Worm (Caenorhabditis elegans) whole organism, L1 larva: ENCODE data around the gene Y113G7B.28.

Source experiments
- C04F5.9 ChIP-seq: sonication (generic microtip); optimal IDR thresholded peaks from 2 replicates; lab custom pipeline; 2016; ENCODE audit warnings: missing genetic modification characterization, missing compliant biosample characterization
- alr-1 ChIP-seq: fragments of 200-800 bp; sonication (Bioruptor generic); optimal IDR thresholded peaks from 2 replicates; lab custom pipeline; 2018; ENCODE audit warnings: borderline replicate concordance, mild to moderate bottlenecking, missing genetic modification characterization, missing compliant biosample characterization
- aly-2 ChIP-seq: fragments of 150-350 bp; optimal IDR thresholded peaks from 2 replicates; lab custom pipeline; 2014; ENCODE audit warnings: missing biosample characterization, missing genetic modification characterization
- ceh-63 ChIP-seq: fragments of 200-800 bp; sonication (Bioruptor generic); optimal IDR thresholded peaks from 2 replicates; lab custom pipeline; 2018; ENCODE audit warnings: mild to moderate bottlenecking, missing genetic modification characterization, missing compliant biosample characterization
- ceh-8 ChIP-seq: fragments of 200-800 bp; sonication (Bioruptor generic); optimal IDR thresholded peaks from 2 replicates; lab custom pipeline; 2018; ENCODE audit warnings: mild to moderate bottlenecking, missing genetic modification characterization, moderate library complexity, missing compliant biosample characterization
- ceh-82 ChIP-seq, 3 experiments: fragments of 150-350 bp in 1 of 3; sonication (generic microtip) in 2 of 3; optimal IDR thresholded peaks; 2 replicates each; lab custom pipeline; 2014 to 2017; ENCODE audit warnings: missing biosample characterization in 3 of 3, missing genetic modification characterization in 3 of 3
- ceh-90 ChIP-seq: sonication (generic microtip); optimal IDR thresholded peaks from 2 replicates; lab custom pipeline; 2016; ENCODE audit warnings: missing genetic modification characterization, missing compliant biosample characterization
- dpl-1 ChIP-seq, 3 experiments: fragments of 150-350 bp in 2 of 3; sonication (generic microtip) in 1 of 3; optimal IDR thresholded peaks; 2 replicates each; lab custom pipeline; 2014 to 2017; ENCODE audit warnings: missing biosample characterization in 3 of 3, missing genetic modification characterization in 3 of 3, missing genetic modification reagents in 3 of 3
- efl-1 ChIP-seq, 4 experiments: fragments of 150-350 bp; optimal IDR thresholded peaks in 3 of 4; peaks in 1 of 4; 1 replicate in 1 of 4; 2 replicates in 3 of 4; lab custom pipeline; 2014; ENCODE audit warnings: missing biosample characterization in 2 of 4, missing genetic modification characterization in 2 of 4, missing genetic modification reagents in 2 of 4
- egl-27 ChIP-seq, 2 experiments: fragments of 150-350 bp in 1 of 2; sonication (generic microtip); optimal IDR thresholded peaks; 3 replicates each; lab custom pipeline; 2017 to 2018; ENCODE audit warnings: missing biosample characterization in 2 of 2, missing genetic modification characterization in 2 of 2, missing genetic modification reagents in 2 of 2
- elt-2 ChIP-seq: sonication (generic microtip); optimal IDR thresholded peaks from 2 replicates; lab custom pipeline; 2016; ENCODE audit warnings: missing genetic modification characterization, mild to moderate bottlenecking, inconsistent platforms, missing compliant biosample characterization, missing genetic modification reagents
- ets-5 ChIP-seq: fragments of 200-800 bp; sonication (Bioruptor generic); IDR thresholded peaks from 2 replicates; pipeline ENCODE4 v1.3.6; 2022; ENCODE audit warnings: missing genetic modification characterization, missing compliant biosample characterization
- hlh-17 ChIP-seq: fragments of 200-800 bp; sonication (Bioruptor generic); optimal IDR thresholded peaks from 2 replicates; lab custom pipeline; 2018; ENCODE audit warnings: missing genetic modification characterization, mild to moderate bottlenecking, missing compliant biosample characterization, moderate library complexity, borderline replicate concordance
- hlh-4 ChIP-seq: sonication (generic microtip); optimal IDR thresholded peaks from 2 replicates; lab custom pipeline; 2016; ENCODE audit warnings: mild to moderate bottlenecking, missing genetic modification characterization, missing compliant biosample characterization
- jun-1 ChIP-seq: fragments of 150-350 bp; optimal IDR thresholded peaks from 2 replicates; lab custom pipeline; 2014; ENCODE audit warnings: missing biosample characterization, missing genetic modification reagents, missing genetic modification characterization
- lin-13 ChIP-seq: fragments of 150-350 bp; optimal IDR thresholded peaks from 2 replicates; lab custom pipeline; 2014; ENCODE audit warnings: missing biosample characterization, missing genetic modification reagents, missing genetic modification characterization
- lin-14 ChIP-seq: fragments of 200-800 bp; sonication (Bioruptor generic); optimal IDR thresholded peaks from 2 replicates; lab custom pipeline; 2018; ENCODE audit warnings: mild to moderate bottlenecking, missing genetic modification characterization, moderate library complexity, missing compliant biosample characterization
- lin-35 ChIP-seq, 2 experiments: fragments of 150-350 bp; optimal IDR thresholded peaks; 2 replicates each; lab custom pipeline; 2014; ENCODE audit warnings: missing biosample characterization in 2 of 2, missing genetic modification characterization in 2 of 2, missing genetic modification reagents in 2 of 2
- mep-1 ChIP-seq: fragments of 150-350 bp; optimal IDR thresholded peaks from 2 replicates; lab custom pipeline; 2014; ENCODE audit warnings: missing biosample characterization, missing genetic modification characterization
- nhr-11 ChIP-seq: fragments of 150-350 bp; optimal IDR thresholded peaks from 2 replicates; lab custom pipeline; 2014; ENCODE audit warnings: missing biosample characterization, missing genetic modification characterization
- nhr-19 ChIP-seq: fragments of 200-800 bp; sonication (Bioruptor generic); conservative IDR thresholded peaks from 2 replicates; pipeline ENCODE4 v1.3.6; 2022; ENCODE audit warnings: missing genetic modification characterization, missing compliant biosample characterization
- nhr-237 ChIP-seq: fragments of 150-350 bp; optimal IDR thresholded peaks from 2 replicates; lab custom pipeline; 2014; ENCODE audit warnings: missing biosample characterization, missing genetic modification characterization
- nhr-77 ChIP-seq: fragments of 150-350 bp; optimal IDR thresholded peaks from 2 replicates; lab custom pipeline; 2014; ENCODE audit warnings: missing biosample characterization, missing genetic modification characterization
- nhr-84 ChIP-seq: sonication (generic microtip); optimal IDR thresholded peaks from 2 replicates; lab custom pipeline; 2017; ENCODE audit warnings: missing biosample characterization, missing genetic modification characterization
- pax-3 ChIP-seq: fragments of 200-800 bp; sonication (Bioruptor generic); optimal IDR thresholded peaks from 2 replicates; lab custom pipeline; 2018; ENCODE audit warnings: mild to moderate bottlenecking, missing genetic modification characterization, moderate library complexity, missing compliant biosample characterization
- pqm-1 ChIP-seq: sonication (generic microtip); optimal IDR thresholded peaks from 3 replicates; lab custom pipeline; 2017; ENCODE audit warnings: missing biosample characterization, missing genetic modification characterization
- sox-4 ChIP-seq: sonication (generic microtip); optimal IDR thresholded peaks from 2 replicates; lab custom pipeline; 2016; ENCODE audit warnings: missing genetic modification characterization, missing compliant biosample characterization
- sptf-1 ChIP-seq: fragments of 150-350 bp; optimal IDR thresholded peaks from 2 replicates; lab custom pipeline; 2014; ENCODE audit warnings: missing biosample characterization, missing genetic modification characterization
- swsn-7 ChIP-seq: sonication (generic microtip); optimal IDR thresholded peaks from 2 replicates; lab custom pipeline; 2016; ENCODE audit warnings: missing genetic modification characterization, missing compliant biosample characterization
- unc-86 ChIP-seq: sonication (generic microtip); optimal IDR thresholded peaks from 2 replicates; lab custom pipeline; 2016; ENCODE audit warnings: missing genetic modification characterization, missing compliant biosample characterization
- unc-98 ChIP-seq: fragments of 200-800 bp; sonication (Bioruptor generic); IDR thresholded peaks from 2 replicates; pipeline ENCODE4 v1.3.6; 2022; ENCODE audit warnings: missing genetic modification characterization, missing compliant biosample characterization
- xbp-1 ChIP-seq: sonication (generic microtip); optimal IDR thresholded peaks from 2 replicates; lab custom pipeline; 2016; ENCODE audit warnings: missing genetic modification characterization, missing compliant biosample characterization
- ztf-4 ChIP-seq: fragments of 150-350 bp; optimal IDR thresholded peaks from 2 replicates; lab custom pipeline; 2014; ENCODE audit warnings: missing biosample characterization, missing genetic modification characterization

Gene Y113G7B.28

DNA sequence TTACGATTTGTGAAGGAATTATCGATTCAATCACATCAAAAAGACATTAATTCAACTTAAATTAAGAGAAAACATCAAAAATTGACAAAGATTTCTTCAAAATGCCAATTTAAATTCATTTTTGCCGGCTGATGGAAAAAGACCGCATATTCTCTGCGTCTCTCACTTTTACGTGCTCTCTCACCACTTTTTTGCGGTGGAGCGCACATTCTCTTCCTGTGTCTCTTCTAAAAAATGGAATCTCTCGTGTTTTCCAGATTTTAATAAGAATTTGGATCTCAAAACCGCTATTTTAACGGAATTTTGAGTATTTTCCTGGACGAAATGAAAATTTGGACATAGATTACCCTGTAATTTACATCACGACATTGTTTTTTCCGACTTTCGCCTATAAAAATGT lies 15.0 kb upstream of the Y113G7B.28 start:
- TF ChIP-seq efl-1 (optimal IDR thresholded peaks at IDR 0.05; lab: Kevin White, UChicago) (peak in 1 of 2 experiments; percentile 57), efl-1 (GFP tag; optimal IDR thresholded peaks at IDR 0.05 in 1 of 2; lab: Kevin White, UChicago) (peak in 1 of 2 experiments; percentile 74)

DNA sequence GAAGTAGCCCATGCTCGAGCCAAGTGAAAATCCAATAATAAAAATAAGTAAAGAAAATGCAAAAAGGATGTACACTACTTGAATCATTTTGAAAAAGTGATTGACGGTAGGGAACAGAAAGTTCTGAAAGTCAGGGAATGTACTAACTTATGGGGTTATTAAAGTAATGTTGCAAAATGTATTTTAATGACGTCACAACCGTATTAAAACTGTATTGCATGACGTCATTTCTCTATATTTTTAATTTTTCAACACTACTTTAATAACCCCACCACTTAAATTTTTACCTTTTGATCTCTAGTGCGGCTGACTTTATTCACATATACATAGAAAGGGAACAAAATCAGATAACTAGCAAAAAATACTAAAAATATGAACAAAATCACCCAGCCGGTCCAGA lies 13.5 kb upstream of the Y113G7B.28 start:
- no peak for TF ChIP-seq hlh-17 (GFP tag; lab: Kevin White, UChicago)
- no peak for TF ChIP-seq lin-14 (GFP tag; lab: Kevin White, UChicago)
- no peak for TF ChIP-seq alr-1 (tag; lab: Kevin White, UChicago)
- no peak for TF ChIP-seq sox-4
- no peak for TF ChIP-seq ceh-8
- TF ChIP-seq ets-5 (GFP tag; lab: Robert Waterston, UW): no peak
- TF ChIP-seq nhr-19 (GFP tag; lab: Robert Waterston, UW): no peak
- no peak for TF ChIP-seq aly-2 (tag; lab: Kevin White, UChicago)
- TF ChIP-seq C04F5.9 (tag; lab: Kevin White, UChicago): no peak
- TF ChIP-seq hlh-4 (tag; lab: Kevin White, UChicago): no peak
- TF ChIP-seq egl-27 (tag; optimal IDR thresholded peaks at IDR 0.05; lab: Kevin White, UChicago): no peak
- TF ChIP-seq mep-1 (tag; lab: Kevin White, UChicago): no peak
- TF ChIP-seq nhr-11 (tag; lab: Kevin White, UChicago): no peak
- no peak for TF ChIP-seq nhr-77 (tag; lab: Kevin White, UChicago)
- no peak for TF ChIP-seq unc-98 (GFP tag; lab: Robert Waterston, UW)

DNA sequence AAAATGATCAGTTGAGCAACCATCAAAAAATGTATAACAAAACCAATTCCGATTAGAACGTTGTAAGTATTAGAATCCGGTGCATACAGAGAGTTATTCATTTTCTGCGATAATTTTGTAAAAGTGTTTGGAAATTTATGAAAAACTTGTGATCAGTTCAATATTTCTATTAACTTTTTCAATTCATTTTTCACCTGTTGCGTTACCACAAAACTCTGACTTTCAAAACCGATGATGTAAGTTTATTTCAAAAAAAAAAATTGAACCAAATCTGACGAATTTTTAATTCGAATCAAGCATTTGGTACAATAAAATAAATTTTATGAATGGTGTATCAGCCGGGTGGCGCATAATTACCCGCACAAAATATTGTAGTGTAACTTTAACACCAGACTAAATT lies 9.2 kb upstream of the Y113G7B.28 start, which contains the start of gene srz-16:
srz-16 (minus strand) TSS at position 101 of the 400 bp plus-strand sequence.
- TF ChIP-seq ceh-82 (tag; optimal IDR thresholded peaks at IDR 0.05; lab: Kevin White, UChicago): no peak
- TF ChIP-seq elt-2: no peak
- TF ChIP-seq jun-1 (tag; lab: Kevin White, UChicago): no peak
- no peak for TF ChIP-seq nhr-84 (tag; lab: Kevin White, UChicago)
- TF ChIP-seq ceh-90 (tag; lab: Kevin White, UChicago): no peak
- TF ChIP-seq dpl-1 (GFP tag; optimal IDR thresholded peaks at IDR 0.05; lab: Kevin White, UChicago): no peak
- no peak for TF ChIP-seq egl-27 (tag; optimal IDR thresholded peaks at IDR 0.05; lab: Kevin White, UChicago)
- no peak for TF ChIP-seq pax-3 (tag; lab: Kevin White, UChicago)
- no peak for TF ChIP-seq unc-86 (tag; lab: Kevin White, UChicago)
- no peak for TF ChIP-seq lin-13 (GFP tag; lab: Kevin White, UChicago)
- TF ChIP-seq aly-2 (tag; lab: Kevin White, UChicago): no peak
- no peak for TF ChIP-seq swsn-7 (tag; lab: Kevin White, UChicago)
- no peak for TF ChIP-seq efl-1 (optimal IDR thresholded peaks at IDR 0.05; lab: Kevin White, UChicago)
- no peak for TF ChIP-seq efl-1 (GFP tag; optimal IDR thresholded peaks at IDR 0.05 in 1 of 2; lab: Kevin White, UChicago)
- no peak for TF ChIP-seq xbp-1 (tag; lab: Kevin White, UChicago)
- TF ChIP-seq sptf-1 (tag; lab: Kevin White, UChicago): no peak
- TF ChIP-seq ceh-63 (GFP tag; lab: Kevin White, UChicago): no peak

DNA sequence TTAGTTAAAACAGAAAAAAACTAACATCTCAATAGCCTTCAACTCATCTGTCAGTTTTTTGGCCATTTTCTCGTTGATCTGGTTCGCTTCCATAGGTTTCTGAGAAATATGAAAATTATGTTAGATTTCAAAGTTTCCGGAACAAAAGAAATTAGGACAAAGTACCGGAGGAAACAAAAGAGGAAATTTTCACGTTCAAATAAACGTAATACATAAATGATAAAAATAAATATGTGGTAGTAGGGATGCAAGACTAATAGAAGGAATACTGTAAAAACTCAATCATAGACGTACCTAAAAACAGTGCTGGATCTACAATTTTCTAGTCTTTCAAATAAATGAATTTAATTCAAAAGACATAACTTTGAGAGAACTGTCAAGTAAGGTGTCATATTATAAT lies 7.0 kb upstream of the Y113G7B.28 start, which contains the start of gene fbxa-116:
fbxa-116 (minus strand) TSS at position 101 of the 400 bp plus-strand sequence.
- TF ChIP-seq unc-98 (GFP tag; lab: Robert Waterston, UW): no peak
- no peak for TF ChIP-seq hlh-17 (GFP tag; lab: Kevin White, UChicago)
- TF ChIP-seq unc-86 (tag; lab: Kevin White, UChicago): no peak
- TF ChIP-seq ceh-90 (tag; lab: Kevin White, UChicago): no peak
- no peak for TF ChIP-seq efl-1 (optimal IDR thresholded peaks at IDR 0.05; lab: Kevin White, UChicago)
- TF ChIP-seq efl-1 (GFP tag; optimal IDR thresholded peaks at IDR 0.05 in 1 of 2; lab: Kevin White, UChicago): no peak
- no peak for TF ChIP-seq mep-1 (tag; lab: Kevin White, UChicago)
- TF ChIP-seq nhr-237 (tag; lab: Kevin White, UChicago): no peak
- TF ChIP-seq lin-35 (GFP tag; optimal IDR thresholded peaks at IDR 0.05; lab: Kevin White, UChicago): no peak
- no peak for TF ChIP-seq pqm-1
- no peak for TF ChIP-seq ztf-4
- TF ChIP-seq, all 84 proteins: peak for 0
